Fruit fly (Drosophila melanogaster) whole organism, pupa: Measurements from ENCODE around the gene CG15203.

Experiments
- CG10348 ChIP-seq: fragments of 200-800 bp; sonication (Bioruptor generic); IDR thresholded peaks from 2 replicates; pipeline ENCODE4 v1.3.6; 2022; ENCODE audit warnings: missing biosample characterization, missing genetic modification characterization
- CG12605 ChIP-seq: fragments of 200-800 bp; sonication (Bioruptor generic); IDR thresholded peaks from 2 replicates; pipeline ENCODE4 v1.3.6; 2022; ENCODE audit warnings: missing biosample characterization, missing genetic modification characterization
- CG13204 ChIP-seq: fragments of 200-800 bp; sonication (Bioruptor generic); optimal IDR thresholded peaks from 2 replicates; lab custom pipeline; 2018; ENCODE audit warnings: missing biosample characterization, mild to moderate bottlenecking, missing genetic modification characterization, moderate library complexity
- CG14655 ChIP-seq: fragments of 200-800 bp; sonication (Bioruptor generic); optimal IDR thresholded peaks from 3 replicates; lab custom pipeline; 2017; ENCODE audit warnings: mild to moderate bottlenecking, missing biosample characterization, missing genetic modification reagents, missing genetic modification characterization
- CG15710 ChIP-seq: fragments of 200-800 bp; sonication (Bioruptor generic); optimal IDR thresholded peaks from 2 replicates; lab custom pipeline; 2018; ENCODE audit warnings: missing biosample characterization, mild to moderate bottlenecking, missing genetic modification characterization, moderate library complexity
- CG17806 ChIP-seq: fragments of 200-800 bp; sonication (Bioruptor generic); optimal IDR thresholded peaks from 2 replicates; lab custom pipeline; 2018; ENCODE audit warnings: missing biosample characterization, mild to moderate bottlenecking, missing genetic modification characterization, moderate library complexity
- CG32121 ChIP-seq: fragments of 200-800 bp; sonication (Bioruptor generic); IDR thresholded peaks from 2 replicates; pipeline ENCODE4 v1.3.6; 2022; ENCODE audit warnings: missing biosample characterization, missing genetic modification characterization
- CG34367 ChIP-seq: fragments of 200-800 bp; sonication (Bioruptor generic); optimal IDR thresholded peaks from 2 replicates; lab custom pipeline; 2018; ENCODE audit warnings: missing biosample characterization, mild to moderate bottlenecking, missing genetic modification characterization
- CG4496 ChIP-seq: fragments of 200-800 bp; sonication (Bioruptor generic); IDR thresholded peaks from 3 replicates; pipeline ENCODE4 v1.3.6; 2022; ENCODE audit warnings: missing biosample characterization, missing genetic modification characterization
- CG8159 ChIP-seq: fragments of 200-800 bp; sonication (Bioruptor generic); optimal IDR thresholded peaks from 3 replicates; lab custom pipeline; 2018; ENCODE audit warnings: missing biosample characterization, mild to moderate bottlenecking, missing genetic modification characterization, moderate library complexity
- CG8301 ChIP-seq: fragments of 200-800 bp; sonication (Bioruptor generic); optimal IDR thresholded peaks from 2 replicates; lab custom pipeline; 2018; ENCODE audit warnings: missing biosample characterization, mild to moderate bottlenecking, missing genetic modification characterization
- CG9948 ChIP-seq: fragments of 200-800 bp; sonication (Bioruptor generic); optimal IDR thresholded peaks from 2 replicates; lab custom pipeline; 2018; ENCODE audit warnings: missing biosample characterization, mild to moderate bottlenecking, missing genetic modification characterization, moderate library complexity
- D1 ChIP-seq: fragments of 200-800 bp; sonication (Bioruptor generic); optimal IDR thresholded peaks from 2 replicates; lab custom pipeline; 2018; ENCODE audit warnings: missing biosample characterization, mild to moderate bottlenecking, missing genetic modification characterization, moderate library complexity
- EcR ChIP-seq: fragments of 200-800 bp; sonication (Bioruptor generic); optimal IDR thresholded peaks from 3 replicates; lab custom pipeline; 2019; ENCODE audit warnings: missing biosample characterization, missing genetic modification characterization, mild to moderate bottlenecking, moderate library complexity, missing genetic modification reagents
- Ets98B ChIP-seq: fragments of 200-800 bp; sonication (Bioruptor generic); IDR thresholded peaks from 2 replicates; pipeline ENCODE4 v1.3.6; 2022; ENCODE audit warnings: missing biosample characterization, missing genetic modification characterization
- Pif1A ChIP-seq: fragments of 200-800 bp; sonication (Bioruptor generic); optimal IDR thresholded peaks from 3 replicates; lab custom pipeline; 2016; ENCODE audit warnings: missing biosample characterization, missing genetic modification characterization
- Pif1B ChIP-seq: fragments of 200-800 bp; sonication (Bioruptor generic); optimal IDR thresholded peaks from 3 replicates; lab custom pipeline; 2016; ENCODE audit warnings: missing biosample characterization, missing genetic modification characterization
- Snoo ChIP-seq: fragments of 200-800 bp; sonication (Bioruptor generic); optimal IDR thresholded peaks from 3 replicates; lab custom pipeline; 2017; ENCODE audit warnings: missing biosample characterization, mild to moderate bottlenecking, missing genetic modification characterization, inconsistent platforms
- fd96Ca ChIP-seq: fragments of 200-800 bp; sonication (Bioruptor generic); IDR thresholded peaks from 3 replicates; pipeline ENCODE4 v1.3.6; 2022; ENCODE audit warnings: missing biosample characterization, missing genetic modification characterization
- gl ChIP-seq: fragments of 200-800 bp; sonication (Bioruptor generic); optimal IDR thresholded peaks from 2 replicates; lab custom pipeline; 2018; ENCODE audit warnings: missing biosample characterization, mild to moderate bottlenecking, missing genetic modification characterization
- rn ChIP-seq: fragments of 200-800 bp; sonication (Bioruptor generic); IDR thresholded peaks from 2 replicates; pipeline ENCODE4 v1.3.6; 2022; ENCODE audit warnings: missing biosample characterization, missing genetic modification characterization

The CG15203 gene

dm6 chrX:11081242-11081641 lies 14.9 kb downstream of the CG15203 start:
- TF ChIP-seq CG4496 (GFP tag; lab: Robert Waterston, UW) (peak; percentile 66), CG8301 (tag; lab: Kevin White, UChicago) (peak; percentile 56), EcR (GFP tag; lab: Kevin White, UChicago) (no peak), D1 (tag; lab: Kevin White, UChicago) (no peak), gl (tag; lab: Kevin White, UChicago) (no peak), fd96Ca (GFP tag; lab: Robert Waterston, UW) (0 out of 3 replicates have a peak, but pooled peaks have one; percentile 42), CG34367 (tag; lab: Kevin White, UChicago) (peak; percentile 22), CG15710 (tag; lab: Kevin White, UChicago) (peak; percentile 58), CG13204 (GFP tag; lab: Kevin White, UChicago) (no peak), CG32121 (GFP tag; lab: Robert Waterston, UW) (0 out of 2 replicates have a peak, but pooled peaks have one; percentile 43), CG12605 (GFP tag; lab: Robert Waterston, UW) (0 out of 2 replicates have a peak, but pooled peaks have one; percentile 23), Pif1B (GFP tag; lab: Kevin White, UChicago) (no peak), CG14655 (GFP tag; lab: Kevin White, UChicago) (peak; percentile 64), rn (GFP tag; lab: Robert Waterston, UW) (no peak), Pif1A (GFP tag; lab: Kevin White, UChicago) (no peak), CG17806 (tag; lab: Kevin White, UChicago) (no peak), CG9948 (tag; lab: Kevin White, UChicago) (peak; percentile 52), Ets98B (peak; percentile 35; the same call in 1 of the 2 replicates), CG8159 (tag; lab: Kevin White, UChicago) (peak; percentile 56), Snoo (tag; lab: Kevin White, UChicago) (no peak), CG10348 (GFP tag; lab: Robert Waterston, UW) (no peak)

dm6 chrX:11081834-11082233 lies 15.5 kb downstream of the CG15203 start:
- TF ChIP-seq CG14655 (GFP tag; lab: Kevin White, UChicago), result no peak
- no peak for TF ChIP-seq CG15710 (tag; lab: Kevin White, UChicago)
- no peak for TF ChIP-seq CG17806 (tag; lab: Kevin White, UChicago)
- TF ChIP-seq CG8301 (tag; lab: Kevin White, UChicago), result no peak
- TF ChIP-seq CG4496 (GFP tag; lab: Robert Waterston, UW), result no peak
- TF ChIP-seq CG32121 (GFP tag; lab: Robert Waterston, UW), result no peak
- TF ChIP-seq Pif1B (GFP tag; lab: Kevin White, UChicago), result no peak
- TF ChIP-seq EcR (GFP tag; lab: Kevin White, UChicago), result no peak
- TF ChIP-seq fd96Ca (GFP tag; lab: Robert Waterston, UW), result no peak
- TF ChIP-seq CG12605 (GFP tag; lab: Robert Waterston, UW), result no peak
- TF ChIP-seq CG13204 (GFP tag; lab: Kevin White, UChicago), result no peak
- TF ChIP-seq CG8159 (tag; lab: Kevin White, UChicago), result no peak
- TF ChIP-seq Ets98B, result no peak
- TF ChIP-seq Pif1A (GFP tag; lab: Kevin White, UChicago), result no peak
- no peak for TF ChIP-seq gl (tag; lab: Kevin White, UChicago)
- TF ChIP-seq CG9948 (tag; lab: Kevin White, UChicago), result no peak
- no peak for TF ChIP-seq Snoo (tag; lab: Kevin White, UChicago)
- TF ChIP-seq CG10348 (GFP tag; lab: Robert Waterston, UW), result no peak

- TF ChIP-seq Snoo (tag; lab: Kevin White, UChicago) (no peak), Pif1A (GFP tag; lab: Kevin White, UChicago) (no peak), CG15710 (tag; lab: Kevin White, UChicago) (no peak), gl (tag; lab: Kevin White, UChicago) (no peak), CG17806 (tag; lab: Kevin White, UChicago) (no peak), EcR (GFP tag; lab: Kevin White, UChicago) (no peak), CG8301 (tag; lab: Kevin White, UChicago) (no peak), D1 (tag; lab: Kevin White, UChicago) (no peak), CG13204 (GFP tag; lab: Kevin White, UChicago) (no peak)
Observed at dm6 chrX:11083007-11083406, 16.7 kb downstream of the CG15203 start.

DNA sequence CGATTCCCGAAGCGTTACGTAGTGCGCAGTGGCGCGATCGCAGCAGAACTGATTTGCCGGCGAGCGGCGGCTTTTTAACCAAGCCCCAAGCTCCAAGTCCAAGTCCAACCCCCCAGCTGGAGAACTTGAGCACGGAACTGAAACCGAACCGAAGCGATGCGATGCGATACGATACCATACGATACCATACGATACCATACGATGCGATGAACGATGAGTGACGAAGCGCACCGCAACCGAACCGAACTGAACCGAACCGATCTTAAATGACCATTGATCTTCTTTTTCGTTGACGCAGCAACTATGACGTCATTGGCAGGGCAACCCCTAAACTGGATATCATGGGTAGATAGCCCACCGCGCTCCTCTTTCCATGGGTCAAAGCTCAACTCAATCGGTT lies 19.9 kb downstream of the CG15203 start, which contains the start of gene sev:
Gene sev (minus strand): TSS at position 50 of the 400 bp plus-strand sequence.
- no peak for TF ChIP-seq CG8159 (tag; lab: Kevin White, UChicago)
- no peak for TF ChIP-seq EcR (GFP tag; lab: Kevin White, UChicago)
- TF ChIP-seq Ets98B, result no peak
- no peak for TF ChIP-seq CG4496 (GFP tag; lab: Robert Waterston, UW)
- TF ChIP-seq CG15710 (tag; lab: Kevin White, UChicago), result no peak
- TF ChIP-seq fd96Ca (GFP tag; lab: Robert Waterston, UW), result no peak

DNA sequence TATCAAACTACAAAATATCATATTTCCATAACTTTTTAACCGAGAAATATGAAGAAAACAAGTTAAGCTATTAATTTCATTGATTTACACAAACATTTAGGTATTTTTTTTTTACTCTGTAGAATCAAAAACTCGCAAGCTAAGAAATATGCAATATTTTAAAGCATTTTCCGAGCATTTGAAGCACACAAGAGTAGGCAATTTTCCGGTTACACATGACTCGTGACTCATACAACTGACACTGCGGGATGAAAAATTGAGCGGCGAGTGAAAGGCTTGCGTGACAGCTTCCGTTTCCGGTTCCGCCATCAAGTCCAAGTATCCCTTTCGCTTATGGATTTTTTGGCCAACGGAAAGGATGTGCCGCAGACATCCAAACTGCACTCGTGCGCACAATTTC lies 21.0 kb downstream of the CG15203 start:
- peak; percentile 55; the same call in 1 of the 3 replicates for TF ChIP-seq CG4496 (GFP tag; lab: Robert Waterston, UW)
- TF ChIP-seq fd96Ca (GFP tag; lab: Robert Waterston, UW), result no peak

- TF ChIP-seq rn (GFP tag; lab: Robert Waterston, UW) (no peak), CG8159 (tag; lab: Kevin White, UChicago) (peak; percentile 26), CG34367 (tag; lab: Kevin White, UChicago) (no peak), CG4496 (GFP tag; lab: Robert Waterston, UW) (no peak), CG13204 (GFP tag; lab: Kevin White, UChicago) (no peak), CG32121 (GFP tag; lab: Robert Waterston, UW) (no peak), CG15710 (tag; lab: Kevin White, UChicago) (no peak), Pif1B (GFP tag; lab: Kevin White, UChicago) (no peak), CG10348 (GFP tag; lab: Robert Waterston, UW) (no peak), CG8301 (tag; lab: Kevin White, UChicago) (peak; percentile 17)
- TF ChIP-seq, all 21 proteins: peak for 2
Observed at dm6 chrX:11088778-11089340, 22.5 kb downstream of the CG15203 start, which contains the start of gene Vago. Vago (plus strand) TSS chrX:11089290.
